Worm (Caenorhabditis elegans) whole organism, L1 larva: ENCODE data around the gene T28D6.7.

Experiments used
- C34B4.2 ChIP-seq: sonication (generic microtip); optimal IDR thresholded peaks from 2 replicates; lab custom pipeline; 2017; ENCODE audit warnings: mild to moderate bottlenecking, missing genetic modification characterization, missing compliant biosample characterization
- F16B12.6 ChIP-seq: fragments of 150-350 bp; optimal IDR thresholded peaks from 2 replicates; lab custom pipeline; 2014; ENCODE audit warnings: missing biosample characterization, missing genetic modification characterization
- aha-1 ChIP-seq: fragments of 150-350 bp; optimal IDR thresholded peaks from 2 replicates; lab custom pipeline; 2014; ENCODE audit warnings: missing biosample characterization, missing genetic modification characterization
- alr-1 ChIP-seq: fragments of 200-800 bp; sonication (Bioruptor generic); optimal IDR thresholded peaks from 2 replicates; lab custom pipeline; 2018; ENCODE audit warnings: borderline replicate concordance, mild to moderate bottlenecking, missing genetic modification characterization, missing compliant biosample characterization
- blmp-1 ChIP-seq: fragments of 150-350 bp; optimal IDR thresholded peaks from 2 replicates; lab custom pipeline; 2014; ENCODE audit warnings: missing biosample characterization, missing genetic modification characterization
- ceh-82 ChIP-seq, 3 experiments: fragments of 150-350 bp in 1 of 3; sonication (generic microtip) in 2 of 3; optimal IDR thresholded peaks; 2 replicates each; lab custom pipeline; 2014 to 2017; ENCODE audit warnings: missing biosample characterization in 3 of 3, missing genetic modification characterization in 3 of 3
- ceh-88 ChIP-seq: fragments of 200-800 bp; sonication (Bioruptor generic); IDR thresholded peaks from 2 replicates; pipeline ENCODE4 v1.3.6; 2022; ENCODE audit warnings: missing genetic modification characterization, missing compliant biosample characterization
- ceh-90 ChIP-seq: sonication (generic microtip); optimal IDR thresholded peaks from 2 replicates; lab custom pipeline; 2016; ENCODE audit warnings: missing genetic modification characterization, missing compliant biosample characterization
- ces-1 ChIP-seq: fragments of 150-350 bp; optimal IDR thresholded peaks from 2 replicates; lab custom pipeline; 2014; ENCODE audit warnings: missing biosample characterization, missing genetic modification reagents, missing genetic modification characterization
- dpl-1 ChIP-seq, 3 experiments: fragments of 150-350 bp in 2 of 3; sonication (generic microtip) in 1 of 3; optimal IDR thresholded peaks; 2 replicates each; lab custom pipeline; 2014 to 2017; ENCODE audit warnings: missing biosample characterization in 3 of 3, missing genetic modification characterization in 3 of 3, missing genetic modification reagents in 3 of 3
- efl-1 ChIP-seq, 4 experiments: fragments of 150-350 bp; optimal IDR thresholded peaks in 3 of 4; peaks in 1 of 4; 1 replicate in 1 of 4; 2 replicates in 3 of 4; lab custom pipeline; 2014; ENCODE audit warnings: missing biosample characterization in 2 of 4, missing genetic modification characterization in 2 of 4, missing genetic modification reagents in 2 of 4
- efl-3 ChIP-seq: fragments of 200-800 bp; sonication (Bioruptor generic); optimal IDR thresholded peaks from 2 replicates; lab custom pipeline; 2018; ENCODE audit warnings: mild to moderate bottlenecking, missing genetic modification characterization, missing compliant biosample characterization
- egl-13 ChIP-seq: sonication (generic microtip); optimal IDR thresholded peaks from 2 replicates; lab custom pipeline; 2016; ENCODE audit warnings: missing genotype, missing genetic modification reagents, missing genetic modification characterization, missing compliant biosample characterization
- elt-2 ChIP-seq: sonication (generic microtip); optimal IDR thresholded peaks from 2 replicates; lab custom pipeline; 2016; ENCODE audit warnings: missing genetic modification characterization, mild to moderate bottlenecking, inconsistent platforms, missing compliant biosample characterization, missing genetic modification reagents
- fkh-10 ChIP-seq: sonication (generic microtip); optimal IDR thresholded peaks from 2 replicates; lab custom pipeline; 2017; ENCODE audit warnings: missing biosample characterization, missing genetic modification reagents, missing genetic modification characterization
- hlh-17 ChIP-seq: fragments of 200-800 bp; sonication (Bioruptor generic); optimal IDR thresholded peaks from 2 replicates; lab custom pipeline; 2018; ENCODE audit warnings: missing genetic modification characterization, mild to moderate bottlenecking, missing compliant biosample characterization, moderate library complexity, borderline replicate concordance
- jun-1 ChIP-seq: fragments of 150-350 bp; optimal IDR thresholded peaks from 2 replicates; lab custom pipeline; 2014; ENCODE audit warnings: missing biosample characterization, missing genetic modification reagents, missing genetic modification characterization
- lin-14 ChIP-seq: fragments of 200-800 bp; sonication (Bioruptor generic); optimal IDR thresholded peaks from 2 replicates; lab custom pipeline; 2018; ENCODE audit warnings: mild to moderate bottlenecking, missing genetic modification characterization, moderate library complexity, missing compliant biosample characterization
- lin-15B ChIP-seq: fragments of 150-350 bp; sonication (generic microtip); optimal IDR thresholded peaks from 3 replicates; lab custom pipeline; 2014; ENCODE audit warnings: missing biosample characterization, missing genetic modification characterization
- lin-35 ChIP-seq, 2 experiments: fragments of 150-350 bp; optimal IDR thresholded peaks; 2 replicates each; lab custom pipeline; 2014; ENCODE audit warnings: missing biosample characterization in 2 of 2, missing genetic modification characterization in 2 of 2, missing genetic modification reagents in 2 of 2
- lsy-2 ChIP-seq, 2 experiments: fragments of 150-350 bp; optimal IDR thresholded peaks; 2 replicates each; lab custom pipeline; 2014; ENCODE audit warnings: missing biosample characterization in 2 of 2, missing genetic modification characterization in 2 of 2
- nhr-11 ChIP-seq: fragments of 150-350 bp; optimal IDR thresholded peaks from 2 replicates; lab custom pipeline; 2014; ENCODE audit warnings: missing biosample characterization, missing genetic modification characterization
- nhr-19 ChIP-seq: fragments of 200-800 bp; sonication (Bioruptor generic); conservative IDR thresholded peaks from 2 replicates; pipeline ENCODE4 v1.3.6; 2022; ENCODE audit warnings: missing genetic modification characterization, missing compliant biosample characterization
- nhr-237 ChIP-seq: fragments of 150-350 bp; optimal IDR thresholded peaks from 2 replicates; lab custom pipeline; 2014; ENCODE audit warnings: missing biosample characterization, missing genetic modification characterization
- nhr-28 ChIP-seq: fragments of 150-350 bp; optimal IDR thresholded peaks from 2 replicates; lab custom pipeline; 2014; ENCODE audit warnings: missing biosample characterization, missing genetic modification characterization
- nhr-47 ChIP-seq: sonication (generic microtip); optimal IDR thresholded peaks from 2 replicates; lab custom pipeline; 2016; ENCODE audit warnings: mild to moderate bottlenecking, missing genetic modification characterization, moderate library complexity, missing compliant biosample characterization
- nhr-71 ChIP-seq: sonication (generic microtip); optimal IDR thresholded peaks from 2 replicates; lab custom pipeline; 2016; ENCODE audit warnings: mild to moderate bottlenecking, missing genetic modification characterization, moderate library complexity, missing compliant biosample characterization
- nhr-77 ChIP-seq: fragments of 150-350 bp; optimal IDR thresholded peaks from 2 replicates; lab custom pipeline; 2014; ENCODE audit warnings: missing biosample characterization, missing genetic modification characterization
- nhr-84 ChIP-seq: sonication (generic microtip); optimal IDR thresholded peaks from 2 replicates; lab custom pipeline; 2017; ENCODE audit warnings: missing biosample characterization, missing genetic modification characterization
- nhr-85 ChIP-seq: sonication (generic microtip); peaks from one replicate; lab custom pipeline; 2016; ENCODE audit warnings: missing genetic modification characterization, inconsistent platforms, missing compliant biosample characterization
- pag-3 ChIP-seq: sonication (generic microtip); optimal IDR thresholded peaks from 2 replicates; lab custom pipeline; 2017; ENCODE audit warnings: missing genetic modification characterization, mild to moderate bottlenecking, missing compliant biosample characterization, antibody characterized with exemption, borderline replicate concordance; ENCODE audit not compliant: insufficient read depth
- pax-3 ChIP-seq: fragments of 200-800 bp; sonication (Bioruptor generic); optimal IDR thresholded peaks from 2 replicates; lab custom pipeline; 2018; ENCODE audit warnings: mild to moderate bottlenecking, missing genetic modification characterization, moderate library complexity, missing compliant biosample characterization
- rnt-1 ChIP-seq: sonication (generic microtip); optimal IDR thresholded peaks from 2 replicates; lab custom pipeline; 2016; ENCODE audit warnings: mild to moderate bottlenecking, missing genetic modification characterization, moderate library complexity, missing compliant biosample characterization
- skn-1 ChIP-seq: fragments of 150-350 bp; optimal IDR thresholded peaks from 2 replicates; lab custom pipeline; 2014; ENCODE audit warnings: missing biosample characterization, missing genetic modification characterization
- snu-23 ChIP-seq: sonication (generic microtip); optimal IDR thresholded peaks from 2 replicates; lab custom pipeline; 2016; ENCODE audit warnings: missing genetic modification characterization, missing compliant biosample characterization
- tbx-2 ChIP-seq: sonication (generic microtip); optimal IDR thresholded peaks from 2 replicates; lab custom pipeline; 2016; ENCODE audit warnings: missing genetic modification characterization, missing compliant biosample characterization
- tlp-1 ChIP-seq: fragments of 150-350 bp; optimal IDR thresholded peaks from 2 replicates; lab custom pipeline; 2014; ENCODE audit warnings: missing biosample characterization, missing genetic modification characterization
- unc-130 ChIP-seq: fragments of 150-350 bp; optimal IDR thresholded peaks from 2 replicates; lab custom pipeline; 2017; ENCODE audit warnings: missing biosample characterization, missing genetic modification characterization, inconsistent platforms
- unc-30 ChIP-seq: sonication (generic microtip); optimal IDR thresholded peaks from 2 replicates; lab custom pipeline; 2017; ENCODE audit warnings: missing biosample characterization, missing genetic modification characterization
- unc-86 ChIP-seq: sonication (generic microtip); optimal IDR thresholded peaks from 2 replicates; lab custom pipeline; 2016; ENCODE audit warnings: missing genetic modification characterization, missing compliant biosample characterization
- unc-98 ChIP-seq: fragments of 200-800 bp; sonication (Bioruptor generic); IDR thresholded peaks from 2 replicates; pipeline ENCODE4 v1.3.6; 2022; ENCODE audit warnings: missing genetic modification characterization, missing compliant biosample characterization
- vab-15 ChIP-seq: sonication (generic microtip); optimal IDR thresholded peaks from 2 replicates; lab custom pipeline; 2017; ENCODE audit warnings: missing genotype, mild to moderate bottlenecking, missing genetic modification characterization, missing compliant biosample characterization
- xbp-1 ChIP-seq: sonication (generic microtip); optimal IDR thresholded peaks from 2 replicates; lab custom pipeline; 2016; ENCODE audit warnings: missing genetic modification characterization, missing compliant biosample characterization
- zag-1 ChIP-seq: fragments of 150-350 bp; optimal IDR thresholded peaks from 2 replicates; lab custom pipeline; 2014; ENCODE audit warnings: missing biosample characterization, missing genetic modification characterization

T28D6.7 gene

ce11 chrIII:11341466-11341865 lies 4.8 kb downstream of the T28D6.7 start:
- no peak for TF ChIP-seq hlh-17 (GFP tag; lab: Kevin White, UChicago)
- TF ChIP-seq tlp-1 (tag; lab: Kevin White, UChicago) = no peak
- no peak for TF ChIP-seq nhr-19
- TF ChIP-seq xbp-1 (tag; lab: Kevin White, UChicago) = no peak
- TF ChIP-seq zag-1 (tag; lab: Kevin White, UChicago) = no peak
- no peak for TF ChIP-seq pag-3 (tag; lab: Kevin White, UChicago)
- no peak for TF ChIP-seq nhr-77 (tag; lab: Kevin White, UChicago)
- TF ChIP-seq nhr-28 (tag; lab: Kevin White, UChicago) = no peak
- TF ChIP-seq lin-14 (GFP tag; lab: Kevin White, UChicago) = no peak
- TF ChIP-seq nhr-11 (tag; lab: Kevin White, UChicago) = no peak
- TF ChIP-seq jun-1 (tag; lab: Kevin White, UChicago) = no peak
- TF ChIP-seq C34B4.2 (tag; lab: Kevin White, UChicago) = no peak
- TF ChIP-seq unc-86 (tag; lab: Kevin White, UChicago) = no peak
- no peak for TF ChIP-seq unc-30 (tag; lab: Kevin White, UChicago)
- TF ChIP-seq ceh-90 (tag; lab: Kevin White, UChicago) = no peak
- TF ChIP-seq blmp-1 (tag; lab: Kevin White, UChicago) = no peak
- no peak for TF ChIP-seq nhr-84 (tag; lab: Kevin White, UChicago)
- no peak for TF ChIP-seq snu-23 (GFP tag; lab: Kevin White, UChicago)
- TF ChIP-seq ceh-88 = no peak
- TF ChIP-seq, all 84 proteins: peak for 0

ce11 chrIII:11337627-11338026 lies 8.7 kb downstream of the T28D6.7 start:
- TF ChIP-seq egl-13 = no peak

ce11 chrIII:11336072-11336471 lies 10.2 kb downstream of the T28D6.7 start:
- TF ChIP-seq unc-86 (tag; lab: Kevin White, UChicago) (peak; percentile 29), efl-1 (optimal IDR thresholded peaks at IDR 0.05; lab: Kevin White, UChicago) (no peak), efl-1 (GFP tag; optimal IDR thresholded peaks at IDR 0.05 in 1 of 2; lab: Kevin White, UChicago) (peak in 1 of 2 experiments; percentile 84), lsy-2 (tag; optimal IDR thresholded peaks at IDR 0.05; lab: Kevin White, UChicago) (peak in 1 of 2 experiments; percentile 17), lin-14 (GFP tag; lab: Kevin White, UChicago) (peak; percentile 77), F16B12.6 (tag; lab: Kevin White, UChicago) (no peak), lin-35 (GFP tag; optimal IDR thresholded peaks at IDR 0.05; lab: Kevin White, UChicago) (no peak), ceh-82 (tag; optimal IDR thresholded peaks at IDR 0.05; lab: Kevin White, UChicago) (peak in 2 of 3 experiments; percentile 4 to 50)

ce11 chrIII:11334346-11334745 lies 11.9 kb downstream of the T28D6.7 start:
- no peak for TF ChIP-seq nhr-237 (tag; lab: Kevin White, UChicago)
- no peak for TF ChIP-seq lin-15B (tag; lab: Kevin White, UChicago)
- no peak for TF ChIP-seq rnt-1 (tag; lab: Kevin White, UChicago)
- TF ChIP-seq unc-86 (tag; lab: Kevin White, UChicago) = peak; percentile 45
- TF ChIP-seq nhr-85 (tag; lab: Kevin White, UChicago) = no peak
- TF ChIP-seq nhr-19 = no peak
- no peak for TF ChIP-seq unc-130 (tag; lab: Kevin White, UChicago)
- TF ChIP-seq ceh-82 (tag; optimal IDR thresholded peaks at IDR 0.05; lab: Kevin White, UChicago) = peak in 2 of 3 experiments; percentile 31 to 80
- TF ChIP-seq alr-1 (tag; lab: Kevin White, UChicago) = no peak
- peak; percentile 20 for TF ChIP-seq skn-1 (tag; lab: Kevin White, UChicago)
- TF ChIP-seq ces-1 (GFP tag; lab: Kevin White, UChicago) = no peak
- no peak for TF ChIP-seq xbp-1 (tag; lab: Kevin White, UChicago)
- no peak for TF ChIP-seq elt-2 (tag; lab: Kevin White, UChicago)
- no peak for TF ChIP-seq dpl-1 (GFP tag; optimal IDR thresholded peaks at IDR 0.05; lab: Kevin White, UChicago)
- TF ChIP-seq fkh-10 (GFP tag; lab: Kevin White, UChicago) = peak; percentile 67
- TF ChIP-seq pag-3 (tag; lab: Kevin White, UChicago) = no peak
- TF ChIP-seq aha-1 (tag; lab: Kevin White, UChicago) = no peak
- TF ChIP-seq lsy-2 (tag; optimal IDR thresholded peaks at IDR 0.05; lab: Kevin White, UChicago) = peak in 1 of 2 experiments; percentile 50
- no peak for TF ChIP-seq nhr-77 (tag; lab: Kevin White, UChicago)
- no peak for TF ChIP-seq vab-15 (tag; lab: Kevin White, UChicago)
- no peak for TF ChIP-seq blmp-1 (tag; lab: Kevin White, UChicago)
- TF ChIP-seq efl-3 = no peak
- peak; percentile 49 for TF ChIP-seq nhr-47 (tag; lab: Kevin White, UChicago)
- TF ChIP-seq nhr-71 (tag; lab: Kevin White, UChicago) = peak; percentile 50
- peak; percentile 12 for TF ChIP-seq tbx-2
- TF ChIP-seq ceh-90 (tag; lab: Kevin White, UChicago) = no peak
- no peak for TF ChIP-seq unc-98 (GFP tag; lab: Robert Waterston, UW)
- peak in 1 of 2 experiments; percentile 35 for TF ChIP-seq lin-35 (GFP tag; optimal IDR thresholded peaks at IDR 0.05; lab: Kevin White, UChicago)
- no peak for TF ChIP-seq C34B4.2 (tag; lab: Kevin White, UChicago)
- no peak for TF ChIP-seq pax-3 (tag; lab: Kevin White, UChicago)
- TF ChIP-seq jun-1 (tag; lab: Kevin White, UChicago) = no peak
